Fruit fly (Drosophila melanogaster) whole organism, larva: Measurements from ENCODE around the gene CG43915.

ENCODE experiments used
- noc ChIP-seq: fragments of 200-800 bp; sonication (Bioruptor generic); optimal IDR thresholded peaks from 3 replicates; lab custom pipeline; 2019; ENCODE audit warnings: missing biosample characterization, mild to moderate bottlenecking, missing genetic modification characterization, moderate library complexity

The CG43915 gene

DNA sequence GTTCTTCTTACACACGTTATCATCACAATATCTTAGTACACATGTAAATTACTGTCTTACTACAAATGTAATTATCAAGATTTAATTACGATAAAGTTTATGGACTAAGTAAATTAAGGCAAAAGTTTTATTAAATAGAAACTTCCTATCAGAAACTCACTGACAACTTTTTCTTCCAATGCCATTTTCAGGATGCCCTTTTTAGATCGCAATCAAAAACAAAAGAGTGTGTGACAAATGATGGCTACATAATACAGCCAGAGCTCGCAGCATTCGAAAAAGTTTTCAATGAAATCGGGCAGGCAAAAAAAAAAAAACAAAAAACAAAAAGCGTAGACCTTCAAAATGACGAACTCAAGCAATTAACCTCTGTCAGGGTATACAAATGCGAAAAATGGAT, at the start of gene CG43915:
Gene CG43915 (plus strand): TSS at position 301 of the 400 bp plus-strand sequence.
- TF ChIP-seq noc (tag; lab: Kevin White, UChicago): no peak

DNA sequence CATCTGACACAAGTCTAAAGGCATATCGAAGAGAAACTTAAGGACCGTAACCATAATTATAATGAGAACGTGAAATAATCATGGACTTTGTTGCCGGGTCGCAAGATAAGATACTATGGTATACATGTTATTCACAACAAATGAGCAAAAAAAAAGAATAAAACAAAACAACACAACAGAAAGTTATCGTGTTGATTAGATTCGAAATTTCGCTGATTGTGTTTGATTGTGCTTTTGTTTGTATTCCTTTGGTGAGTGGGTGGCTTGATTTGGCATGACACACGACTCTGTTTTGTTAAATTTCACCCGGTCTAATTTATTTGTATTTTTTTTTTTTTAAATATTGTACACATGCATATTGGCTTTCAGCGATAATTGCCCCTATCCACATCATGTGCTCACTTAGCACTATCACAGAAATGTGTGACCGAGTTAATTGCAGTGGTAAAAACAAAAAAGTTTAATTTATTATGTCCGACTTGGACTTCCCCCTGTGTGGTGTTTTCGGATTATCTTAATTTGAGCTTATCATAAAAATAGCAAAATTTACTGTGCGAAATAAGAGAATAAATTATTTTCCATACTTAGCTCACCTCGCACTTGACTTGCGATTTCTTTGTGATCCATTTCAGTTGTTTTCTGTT, 48.9 kb upstream of the CG43915 start:
- TF ChIP-seq noc (tag; lab: Kevin White, UChicago): peak; percentile 35

DNA sequence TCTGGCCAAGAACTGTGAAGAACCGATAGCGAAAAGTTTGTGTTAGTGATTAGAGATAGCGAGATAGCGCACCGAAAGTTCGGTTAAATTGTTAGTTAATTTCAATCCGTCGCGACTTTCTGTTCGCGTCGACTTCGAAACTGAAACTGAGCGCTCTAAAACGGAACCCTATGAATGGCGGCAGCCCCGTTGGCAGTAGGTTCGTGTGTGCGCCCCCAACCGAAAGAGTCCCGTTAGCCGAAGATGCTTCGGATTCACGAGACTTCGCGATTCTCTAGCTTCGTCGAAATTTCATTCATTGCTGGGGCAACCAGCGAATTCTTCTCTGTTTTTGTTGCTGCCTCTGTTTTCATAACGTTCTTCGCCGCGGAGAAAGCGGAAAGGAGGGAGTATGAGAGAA, 47.2 kb upstream of the CG43915 start:
- TF ChIP-seq noc (tag; lab: Kevin White, UChicago): peak; percentile 54

DNA sequence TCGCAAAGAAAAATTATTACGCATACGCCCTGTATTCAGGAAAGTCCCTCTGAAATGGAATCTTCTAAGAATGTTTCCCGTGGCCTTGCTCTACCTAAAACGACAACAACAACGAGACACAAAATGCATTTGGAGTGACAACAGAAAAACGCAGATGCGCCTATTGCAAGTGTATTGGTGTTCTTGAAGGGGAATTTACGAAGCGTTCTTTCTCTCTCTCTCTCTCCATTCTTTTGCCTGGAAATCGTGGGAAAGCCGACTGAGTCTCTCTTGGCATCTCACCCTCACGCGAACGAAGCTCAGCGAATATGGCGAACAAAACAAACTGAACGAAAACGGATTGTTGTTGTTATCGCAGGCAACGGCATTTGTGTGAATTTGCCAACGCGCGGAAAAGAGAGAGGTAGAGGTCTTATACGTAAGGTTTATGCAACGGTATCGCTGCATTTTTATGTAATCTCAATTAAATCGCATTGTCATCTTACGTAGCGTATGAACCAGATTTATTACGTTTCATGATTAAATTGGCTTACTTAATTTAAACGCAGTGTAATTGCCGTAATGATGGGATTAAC, 46.4 kb upstream of the CG43915 start:
- no peak for TF ChIP-seq noc (tag; lab: Kevin White, UChicago)

DNA sequence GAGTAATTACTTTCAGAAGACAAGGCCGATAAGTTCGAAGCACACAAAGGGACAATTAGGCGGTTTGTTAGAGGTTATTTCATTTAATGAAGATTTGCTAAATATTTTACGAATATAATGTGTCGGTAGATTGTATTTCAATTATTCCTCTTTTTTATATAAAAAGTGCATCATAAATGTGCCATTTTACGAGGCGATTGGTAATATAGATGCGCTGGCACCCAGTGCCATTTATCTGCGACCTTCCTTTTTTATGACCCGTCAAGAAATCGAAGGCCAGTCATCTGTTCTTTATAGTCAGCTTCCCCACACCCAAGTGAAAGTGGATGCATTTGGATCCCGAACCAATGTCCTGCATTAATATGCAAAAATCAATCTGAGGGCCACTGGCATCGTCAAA, 45.2 kb upstream of the CG43915 start:
- no peak for TF ChIP-seq noc (tag; lab: Kevin White, UChicago)

DNA sequence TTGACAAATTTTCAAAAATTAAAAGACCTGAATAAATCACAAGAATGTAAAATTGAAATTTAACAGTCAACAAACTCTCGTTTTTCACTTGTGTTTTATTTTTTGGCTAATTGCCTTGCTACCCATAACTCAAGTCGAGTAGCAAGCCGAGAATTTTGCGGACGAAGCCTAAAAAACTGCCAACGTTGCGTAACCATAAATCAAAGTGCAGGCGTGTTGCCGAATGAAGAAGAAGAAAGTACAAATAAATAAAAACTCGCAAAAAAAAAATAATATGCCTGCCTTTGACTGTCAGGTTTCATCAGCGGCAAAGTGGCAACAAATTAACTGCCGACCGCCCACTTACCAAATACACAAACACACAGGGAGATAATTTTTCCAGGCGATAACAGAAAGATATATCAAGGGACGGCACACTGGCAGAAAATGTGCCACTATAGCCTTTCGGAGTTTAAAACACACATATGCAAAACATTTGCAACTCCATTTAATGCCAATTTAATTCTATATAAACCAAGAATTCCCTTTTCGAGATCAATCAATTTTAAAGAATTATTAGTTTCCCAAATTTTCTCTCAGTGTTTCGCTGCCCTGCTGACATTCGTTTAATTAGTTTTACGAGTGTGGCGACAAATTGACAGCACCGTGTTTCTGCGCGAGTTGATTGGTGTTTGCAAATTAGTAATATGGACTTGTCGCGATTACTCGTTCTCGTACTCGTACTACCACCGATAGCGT, 44.3 kb upstream of the CG43915 start:
- TF ChIP-seq noc (tag; lab: Kevin White, UChicago): peak; percentile 98

DNA sequence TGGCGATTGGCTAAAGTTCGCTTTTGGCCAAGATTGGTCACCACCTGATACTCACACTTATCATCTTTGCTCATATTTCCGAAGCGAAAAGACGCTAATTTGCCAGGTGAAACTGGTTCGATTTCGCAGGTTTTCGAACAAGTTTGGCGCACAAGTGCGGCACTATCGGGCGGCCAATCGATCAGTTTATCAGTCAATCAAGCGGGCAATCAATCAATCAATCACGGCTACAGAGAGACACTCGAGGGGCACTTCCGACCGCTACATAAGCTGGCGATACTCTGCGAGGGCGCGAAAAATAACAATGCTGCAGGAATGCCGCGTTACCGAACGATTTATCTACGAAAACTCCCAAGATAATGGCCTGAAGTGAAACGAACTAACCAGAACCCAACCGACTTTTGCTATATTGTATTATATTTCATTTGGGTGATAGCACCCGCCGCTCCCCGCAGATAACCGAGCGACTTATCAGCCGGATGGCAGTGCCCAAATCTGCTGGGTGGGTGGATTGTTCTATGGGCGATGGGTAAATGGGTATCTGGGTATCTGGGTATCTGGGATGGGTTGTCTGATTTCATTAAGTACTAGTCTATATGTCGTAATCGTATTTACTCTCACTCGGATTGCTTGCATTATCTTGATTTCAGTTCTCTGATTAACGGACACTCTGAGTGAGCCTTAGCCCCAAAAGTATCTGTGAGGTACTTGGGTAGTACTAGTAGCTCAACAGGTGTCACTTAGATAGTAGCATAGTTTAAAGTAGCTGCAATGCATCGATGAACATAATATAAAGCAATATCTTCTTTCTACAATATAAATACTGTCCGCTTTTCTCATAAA, 43.5 kb upstream of the CG43915 start:
- TF ChIP-seq noc (tag; lab: Kevin White, UChicago): peak; percentile 62

DNA sequence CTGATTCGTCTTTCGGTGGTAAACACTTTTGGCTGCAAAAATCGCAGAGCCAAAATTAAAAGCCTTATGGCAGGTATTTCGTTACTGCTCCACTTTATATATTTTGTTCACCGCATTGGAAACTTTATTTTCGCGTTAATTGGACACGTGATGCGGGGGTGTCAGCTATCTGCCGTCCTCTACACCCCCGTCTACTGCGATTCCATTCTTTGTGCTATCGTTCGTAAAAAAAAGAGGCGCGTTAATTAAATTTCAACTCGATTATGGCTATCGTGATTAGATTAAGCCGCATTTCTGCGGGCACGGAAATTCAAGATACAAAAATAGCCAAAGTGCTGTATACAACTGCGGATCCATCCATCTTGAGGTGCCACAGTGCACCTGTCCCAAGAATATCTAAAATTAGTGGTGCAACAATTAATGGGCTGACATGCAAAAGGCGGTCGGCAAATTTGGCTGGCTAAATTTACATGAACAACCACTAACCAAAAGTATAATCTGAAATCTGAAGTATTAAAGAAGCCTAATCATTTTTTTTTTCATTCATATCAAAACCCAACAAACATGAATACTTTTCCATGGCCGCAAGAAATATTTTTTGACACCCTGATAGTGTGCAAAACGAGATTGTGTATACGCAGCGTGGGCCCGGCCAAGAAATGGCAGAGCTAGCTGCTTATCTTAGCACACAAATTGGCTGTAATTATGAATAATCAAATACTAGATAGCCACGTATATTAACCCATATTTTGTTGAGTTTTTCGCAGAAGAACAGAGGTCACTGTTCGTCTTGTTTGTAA, 42.5 kb upstream of the CG43915 start:
- peak; percentile 6 for TF ChIP-seq noc (tag; lab: Kevin White, UChicago)

DNA sequence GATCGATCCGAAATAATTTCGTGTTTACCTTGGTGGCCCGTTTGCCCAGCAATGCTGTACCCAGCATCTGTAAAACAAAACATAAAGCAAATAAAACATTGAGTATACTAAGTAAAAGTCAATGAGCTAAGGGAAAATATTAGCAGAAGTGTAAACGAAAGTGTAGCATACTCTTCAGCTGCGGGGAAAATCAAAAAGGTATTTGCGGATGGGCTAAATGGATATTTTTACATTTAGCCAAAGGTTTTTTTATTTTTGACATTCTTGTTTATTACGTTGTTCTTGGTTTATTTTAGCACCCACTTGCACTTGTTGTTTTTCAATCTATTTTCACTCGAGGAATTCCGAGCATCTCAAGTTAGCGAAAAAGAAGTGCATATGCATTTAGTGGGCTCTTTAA, 41.8 kb upstream of the CG43915 start:
- TF ChIP-seq noc (tag; lab: Kevin White, UChicago): no peak

DNA sequence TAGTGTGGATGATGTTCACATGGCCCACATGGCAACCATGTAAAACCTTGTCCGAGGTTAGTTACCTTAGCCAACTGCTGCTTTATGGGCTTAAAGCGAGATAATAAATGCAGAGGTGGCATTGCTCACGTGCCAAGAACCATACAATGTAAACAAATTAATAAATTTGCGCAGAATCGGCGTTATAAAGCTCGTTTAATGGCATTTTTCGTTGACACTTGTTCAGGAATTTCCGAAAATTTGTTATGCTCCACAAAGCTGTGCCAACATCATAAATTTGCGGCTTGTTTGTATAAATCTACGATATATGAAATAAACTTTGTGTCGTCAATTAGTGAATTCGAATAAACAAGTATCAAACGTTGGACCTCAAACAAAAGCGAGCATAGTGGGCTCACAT, 40.9 kb upstream of the CG43915 start:
- peak; percentile 23 for TF ChIP-seq noc (tag; lab: Kevin White, UChicago)

DNA sequence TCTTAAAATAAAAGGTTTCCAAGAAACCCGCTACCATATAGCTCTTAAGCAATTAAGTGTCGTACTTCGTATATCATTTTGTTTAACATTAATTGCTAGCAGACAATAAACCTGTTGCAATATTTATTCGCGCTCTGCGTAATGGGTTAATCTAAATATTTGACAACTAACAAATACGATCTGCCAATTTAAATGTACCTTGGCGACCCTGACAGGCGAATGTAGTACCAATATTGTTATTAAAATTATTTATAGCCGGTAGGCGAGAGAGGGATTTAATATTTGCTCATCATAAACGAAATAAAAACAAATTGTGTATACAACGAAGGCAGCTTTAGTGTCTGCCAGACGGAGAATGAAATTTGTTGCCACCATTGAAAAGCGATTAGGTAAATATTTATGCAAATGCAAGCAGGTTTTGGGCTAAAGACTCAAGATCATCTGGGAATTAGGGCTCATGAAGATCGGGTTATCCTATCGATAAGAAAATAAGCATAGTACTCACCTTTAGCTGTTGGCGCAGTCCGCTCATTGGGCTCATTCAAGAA, 39.9 kb upstream of the CG43915 start:
- TF ChIP-seq noc (tag; lab: Kevin White, UChicago): peak; percentile 31

DNA sequence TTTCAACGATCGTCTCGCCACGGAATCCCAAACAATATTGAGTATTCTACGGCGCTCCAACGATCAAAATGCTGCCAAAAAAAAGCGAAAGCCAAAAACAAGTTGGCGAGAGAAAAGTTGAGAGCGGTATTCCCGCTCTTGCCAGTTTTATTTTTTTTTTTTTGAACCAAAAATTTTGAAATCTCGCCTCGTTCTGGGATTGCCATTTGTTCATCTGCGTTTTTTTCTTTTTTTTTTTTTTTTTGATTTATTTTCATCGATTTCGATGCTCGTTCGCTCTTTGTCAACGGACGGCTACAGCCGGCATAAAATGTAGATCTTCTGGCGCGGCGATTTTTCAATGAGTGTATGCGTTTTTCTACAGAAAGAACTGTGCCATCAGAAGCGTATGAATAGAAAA, 39.1 kb upstream of the CG43915 start:
- TF ChIP-seq noc (tag; lab: Kevin White, UChicago): no peak

DNA sequence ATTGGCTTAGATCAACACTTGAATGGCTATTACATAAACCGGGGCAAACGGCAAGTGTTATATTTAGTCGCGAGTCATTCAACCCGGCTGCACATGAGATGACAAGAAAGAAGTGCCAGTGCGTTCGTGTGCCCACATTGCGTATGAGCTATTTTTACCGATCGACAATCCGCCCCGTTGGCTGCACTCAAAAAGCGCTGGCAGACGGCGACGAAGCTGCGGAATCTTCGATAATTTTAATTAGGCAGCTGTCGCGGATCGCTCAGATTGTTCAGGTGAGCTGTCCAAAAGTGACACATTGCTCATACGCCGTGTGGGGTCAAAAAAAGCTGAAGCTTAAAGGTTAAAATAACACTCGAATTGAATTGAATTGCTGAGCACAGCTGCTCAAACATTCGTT, 38.6 kb upstream of the CG43915 start:
- TF ChIP-seq noc (tag; lab: Kevin White, UChicago): no peak

DNA sequence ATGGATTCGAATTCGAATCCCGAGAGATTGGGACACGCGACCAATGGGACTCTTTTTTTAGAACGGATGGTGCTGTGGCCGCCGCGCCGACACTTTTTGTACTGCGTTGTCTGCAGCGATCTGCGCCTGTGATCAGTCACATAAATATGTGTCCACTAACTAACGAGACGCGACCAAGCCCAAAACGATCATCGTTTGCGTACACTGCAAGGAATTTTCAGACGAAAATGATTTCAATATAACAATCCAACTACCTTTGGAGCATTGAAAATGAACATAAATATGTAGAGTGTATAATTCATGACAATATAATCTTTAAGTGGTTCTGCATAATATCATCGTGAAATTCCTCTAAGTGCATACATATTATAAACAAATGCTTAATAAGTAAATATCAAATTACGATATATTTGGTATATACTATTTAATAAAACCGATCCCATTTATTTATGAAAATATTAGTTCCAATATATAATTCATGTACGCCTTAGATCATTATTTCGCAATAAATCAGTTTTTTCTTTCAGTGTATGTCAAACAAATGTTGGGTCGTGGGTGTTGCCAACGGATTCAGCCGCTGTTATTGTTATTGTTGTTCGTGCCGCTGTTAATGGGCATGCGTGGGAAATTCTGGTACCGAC, 37.0 kb upstream of the CG43915 start, which contains the start of gene Eip63F-1:
Gene Eip63F-1 (minus strand): TSS at position 51 of the 641 bp plus-strand sequence.
- TF ChIP-seq noc (tag; lab: Kevin White, UChicago): peak; percentile 81
